Worm (Caenorhabditis elegans): Measurements from ENCODE around the gene E02H1.5.

DNA sequence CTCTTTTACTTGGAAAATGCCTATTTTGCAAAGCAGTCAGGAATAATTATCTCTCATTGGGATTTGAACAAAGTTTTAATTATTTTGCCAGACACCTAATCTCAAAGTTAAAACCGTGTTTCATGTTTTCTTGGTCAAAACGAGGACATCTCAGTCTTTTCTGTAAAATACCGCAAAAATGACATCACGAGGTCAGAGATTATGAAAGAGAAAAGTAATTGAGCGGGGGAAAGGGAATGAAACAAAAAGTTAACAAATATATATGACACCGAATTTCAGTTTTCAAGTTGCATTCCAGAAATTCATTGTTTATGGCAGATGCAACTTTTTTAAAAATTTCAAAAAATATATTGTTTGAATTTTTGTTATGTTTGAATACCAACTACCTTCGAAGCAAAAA is 7.5 kb downstream of the E02H1.5 start:
- no peak for TF ChIP-seq T22C8.4 (GFP tag; IDR thresholded peaks at IDR 0.05)
- TF ChIP-seq flt-1 (GFP tag; IDR thresholded peaks at IDR 0.05), result no peak
- TF ChIP-seq tab-1 (GFP tag; IDR thresholded peaks at IDR 0.05), result no peak
- no peak for TF ChIP-seq ztf-29 (GFP tag; IDR thresholded peaks at IDR 0.05)
- no peak for TF ChIP-seq ztf-23 (GFP tag; IDR thresholded peaks at IDR 0.05)
- TF ChIP-seq ref-1 (GFP tag; conservative IDR thresholded peaks at IDR 0.05), result no peak
- TF ChIP-seq cog-1 (tag; optimal IDR thresholded peaks at IDR 0.05), result no peak
